Worm (Caenorhabditis elegans) whole organism, L3 larva: ENCODE measurements around the gene abhd-3.1.

Experiments
- egl-27 ChIP-seq: sonication (generic microtip); optimal IDR thresholded peaks from 4 replicates; lab custom pipeline; 2017; ENCODE audit warnings: missing biosample characterization, missing genetic modification reagents, missing genetic modification characterization
- elt-1 ChIP-seq: fragments of 150-350 bp; optimal IDR thresholded peaks from 2 replicates; lab custom pipeline; 2014; ENCODE audit warnings: missing biosample characterization, missing genetic modification characterization
- lin-15B ChIP-seq: fragments of 150-350 bp; optimal IDR thresholded peaks from 2 replicates; lab custom pipeline; 2014; ENCODE audit warnings: missing biosample characterization, missing genetic modification characterization
- lin-39 ChIP-seq: fragments of 150-350 bp; optimal IDR thresholded peaks from 2 replicates; lab custom pipeline; 2018; ENCODE audit warnings: missing biosample characterization, missing genetic modification reagents, missing genetic modification characterization
- nhr-11 ChIP-seq: fragments of 150-350 bp; optimal IDR thresholded peaks from 2 replicates; lab custom pipeline; 2014; ENCODE audit warnings: missing biosample characterization, missing genetic modification characterization
- nhr-237 ChIP-seq: fragments of 150-350 bp; optimal IDR thresholded peaks from 2 replicates; lab custom pipeline; 2014; ENCODE audit warnings: missing biosample characterization, missing genetic modification characterization
- nhr-77 ChIP-seq: fragments of 150-350 bp; optimal IDR thresholded peaks from 2 replicates; lab custom pipeline; 2014; ENCODE audit warnings: missing biosample characterization, missing genetic modification characterization
- pha-4 ChIP-seq: fragments of 150-350 bp; optimal IDR thresholded peaks from 2 replicates; lab custom pipeline; 2014; ENCODE audit warnings: missing biosample characterization, missing genetic modification reagents, missing genetic modification characterization
- snpc-4 ChIP-seq: fragments of 150-350 bp; optimal IDR thresholded peaks from 2 replicates; lab custom pipeline; 2014; ENCODE audit warnings: missing biosample characterization, missing genetic modification characterization
- unc-62 ChIP-seq: fragments of 150-350 bp; sonication (generic microtip); optimal IDR thresholded peaks from 4 replicates; lab custom pipeline; 2014; ENCODE audit warnings: missing biosample characterization, missing genetic modification reagents, missing genetic modification characterization
- zag-1 ChIP-seq: fragments of 150-350 bp; optimal IDR thresholded peaks from 2 replicates; lab custom pipeline; 2014; ENCODE audit warnings: missing biosample characterization, missing genetic modification characterization
- ztf-4 ChIP-seq: fragments of 150-350 bp; optimal IDR thresholded peaks from 2 replicates; lab custom pipeline; 2014; ENCODE audit warnings: missing biosample characterization, missing genetic modification characterization

- no peak for TF ChIP-seq lin-15B (tag; lab: Kevin White, UChicago)
- no peak for TF ChIP-seq nhr-11 (tag; lab: Kevin White, UChicago)
- TF ChIP-seq nhr-237 (tag; lab: Kevin White, UChicago) = no peak
- no peak for TF ChIP-seq zag-1 (tag; lab: Kevin White, UChicago)
- no peak for TF ChIP-seq elt-1 (tag; lab: Kevin White, UChicago)
- TF ChIP-seq ztf-4 (tag; lab: Kevin White, UChicago) = no peak
- no peak for TF ChIP-seq unc-62
- no peak for TF ChIP-seq snpc-4 (tag; lab: Kevin White, UChicago)
- TF ChIP-seq nhr-77 = no peak
- TF ChIP-seq lin-39 (tag; lab: Kevin White, UChicago) = no peak
- no peak for TF ChIP-seq egl-27 (tag; lab: Kevin White, UChicago)
- TF ChIP-seq pha-4 (tag; lab: Kevin White, UChicago) = no peak
These were observed 797 bp upstream of the abhd-3.1 start for ce11 chrV:19954491-19954890.
